Fruit fly (Drosophila melanogaster): ENCODE data around the gene CG13731.

The CG13731 gene

dm6 chr3L:17428779-17429178, 40.0 kb upstream of the CG13731 start, which contains the start of gene Gorab (continued):
- TF ChIP-seq slp2 (GFP tag; optimal IDR thresholded peaks at IDR 0.05) = peak; percentile 72
- TF ChIP-seq Hr78 (GFP tag; optimal IDR thresholded peaks at IDR 0.05) = no peak
- TF ChIP-seq CG6272 (GFP tag; IDR thresholded peaks at IDR 0.05) = peak; percentile 95
- peak; percentile 85 for TF ChIP-seq CG10462 (GFP tag; optimal IDR thresholded peaks at IDR 0.05)
- TF ChIP-seq Oli (tag; optimal IDR thresholded peaks at IDR 0.05) = peak; percentile 80
- TF ChIP-seq Xrp1 (GFP tag; IDR thresholded peaks at IDR 0.05) = peak; percentile 97
- no peak for TF ChIP-seq CG14965 (GFP tag; optimal IDR thresholded peaks at IDR 0.05; ENCODE audit: borderline replicate concordance)
- peak; percentile 87 for TF ChIP-seq CG11504 (tag; optimal IDR thresholded peaks at IDR 0.05)
- peak; percentile 93 for TF ChIP-seq NFAT (GFP tag; IDR thresholded peaks at IDR 0.05)
- TF ChIP-seq Chrac-16 (GFP tag; optimal IDR thresholded peaks at IDR 0.05) = peak; percentile 92
- TF ChIP-seq lab (GFP tag; optimal IDR thresholded peaks at IDR 0.05) = peak; percentile 87
- peak; percentile 21 for TF ChIP-seq CG1792 (GFP tag; optimal IDR thresholded peaks at IDR 0.05)
- TF ChIP-seq CG14050 (GFP tag; IDR thresholded peaks at IDR 0.05) = peak; percentile 91
- TF ChIP-seq H15 (GFP tag; IDR thresholded peaks at IDR 0.05) = peak; percentile 91
- TF ChIP-seq CG5180 (GFP tag; optimal IDR thresholded peaks at IDR 0.05) = peak; percentile 37
- TF ChIP-seq Dbx (GFP tag; IDR thresholded peaks at IDR 0.05) = peak; percentile 95
- peak; percentile 87 for TF ChIP-seq Vsx1 (GFP tag; optimal IDR thresholded peaks at IDR 0.05)
- peak; percentile 69 for TF ChIP-seq CG4360 (GFP tag; IDR thresholded peaks at IDR 0.05)
- peak; percentile 32 for TF ChIP-seq scrt (GFP tag; optimal IDR thresholded peaks at IDR 0.05)
- TF ChIP-seq CG11456 (GFP tag; IDR thresholded peaks at IDR 0.05) = peak; percentile 96
- TF ChIP-seq tgo (GFP tag; IDR thresholded peaks at IDR 0.05) = peak; percentile 96
- TF ChIP-seq shn (GFP tag; optimal IDR thresholded peaks at IDR 0.05) = peak; percentile 32
- TF ChIP-seq Dll (GFP tag; IDR thresholded peaks at IDR 0.05; ENCODE audit: partially characterized antibody) = peak; percentile 73
- no peak for TF ChIP-seq sd (tag; optimal IDR thresholded peaks at IDR 0.05)
- no peak for TF ChIP-seq Hand (GFP tag; optimal IDR thresholded peaks at IDR 0.05)
- TF ChIP-seq unpg (GFP tag; optimal IDR thresholded peaks at IDR 0.05) = peak; percentile 79
- peak; percentile 57 for TF ChIP-seq hbn (GFP tag; IDR thresholded peaks at IDR 0.05; ENCODE audit: partially characterized antibody)
- no peak for TF ChIP-seq CG15479 (GFP tag; optimal IDR thresholded peaks at IDR 0.05)
- peak; percentile 94 for TF ChIP-seq CG11085 (GFP tag; IDR thresholded peaks at IDR 0.05)
- peak; percentile 92 for TF ChIP-seq Ssrp (tag; optimal IDR thresholded peaks at IDR 0.05)
- 0 out of 2 replicates have a peak, but pooled peaks have one; percentile 45 for TF ChIP-seq ham (GFP tag; IDR thresholded peaks at IDR 0.05)
- TF ChIP-seq CG9797 (GFP tag; optimal IDR thresholded peaks at IDR 0.05) = peak; percentile 16
- peak; percentile 45 for TF ChIP-seq exex (tag; optimal IDR thresholded peaks at IDR 0.05)
- TF ChIP-seq Hmx (GFP tag; optimal IDR thresholded peaks at IDR 0.05) = peak; percentile 58
- TF ChIP-seq Kr (GFP tag; optimal IDR thresholded peaks at IDR 0.05) = no peak
- TF ChIP-seq Ada2b (GFP tag; IDR thresholded peaks at IDR 0.05) = peak; percentile 96
- TF ChIP-seq peb (GFP tag; IDR thresholded peaks at IDR 0.05) = peak; percentile 87
- peak; percentile 63 for TF ChIP-seq CG11723 (GFP tag; optimal IDR thresholded peaks at IDR 0.05)
- TF ChIP-seq Dek (tag; optimal IDR thresholded peaks at IDR 0.05) = peak; percentile 62
- TF ChIP-seq CG12104 (GFP tag; optimal IDR thresholded peaks at IDR 0.05) = peak; percentile 90
- TF ChIP-seq CG7839 (tag; optimal IDR thresholded peaks at IDR 0.05) = peak; percentile 91
- peak; percentile 69 for TF ChIP-seq Dref (GFP tag; IDR thresholded peaks at IDR 0.05)
- TF ChIP-seq inv (GFP tag; IDR thresholded peaks at IDR 0.05; ENCODE audit: partially characterized antibody) = peak; percentile 49
- peak; percentile 89 for TF ChIP-seq Gsc (GFP tag; IDR thresholded peaks at IDR 0.05)
- TF ChIP-seq nerfin-1 (tag; optimal IDR thresholded peaks at IDR 0.05) = peak; percentile 54
- no peak for TF ChIP-seq CG34376 (GFP tag; optimal IDR thresholded peaks at IDR 0.05)
- TF ChIP-seq CG14014 (GFP tag; IDR thresholded peaks at IDR 0.05) = peak; percentile 94
- peak; percentile 81 for TF ChIP-seq HmgZ (tag; optimal IDR thresholded peaks at IDR 0.05)
- peak; percentile 94; the same call in 2 of the 3 replicates for TF ChIP-seq CG3726 (GFP tag; IDR thresholded peaks at IDR 0.05)
- no peak for TF ChIP-seq her (GFP tag; optimal IDR thresholded peaks at IDR 0.05)
